Fruit fly (Drosophila melanogaster) Kc167 (cell line): ENCODE measurements around the gene Dlip2.

Experiments used
- Myc ChIP-seq: fragments of >200 bp; optimal IDR thresholded peaks from 2 replicates; lab custom pipeline; 2017; ENCODE audit warnings: missing external identifiers
- Sin3A ChIP-seq: fragments of >200 bp; optimal IDR thresholded peaks from 2 replicates; lab custom pipeline; 2018; ENCODE audit warnings: missing external identifiers
- h ChIP-seq: fragments of >200 bp; optimal IDR thresholded peaks from 3 replicates; lab custom pipeline; 2018; ENCODE audit warnings: missing external identifiers
- insv ChIP-seq: fragments of >200 bp; optimal IDR thresholded peaks from 3 replicates; lab custom pipeline; 2018; ENCODE audit warnings: missing external identifiers
- psq ChIP-seq: fragments of >200 bp; optimal IDR thresholded peaks from 2 replicates; lab custom pipeline; 2017; ENCODE audit warnings: missing external identifiers
- ttk ChIP-seq: sonication (Bioruptor generic); optimal IDR thresholded peaks from 2 replicates; lab custom pipeline; 2017; ENCODE audit warnings: missing external identifiers

The Dlip2 gene

dm6 chr3R:4645457-4646082 lies at the start of gene Dlip2, which contains the start of gene rpk:
TSS of gene Dlip2 (minus strand) at chr3R:4645655.
TSS of gene rpk (plus strand) at chr3R:4645981.
- TF ChIP-seq psq (lab: Kevin White, UChicago), result no peak
- TF ChIP-seq Myc (lab: Kevin White, UChicago), result no peak
- TF ChIP-seq ttk (lab: Kevin White, UChicago), result no peak
- no peak for TF ChIP-seq h (lab: Kevin White, UChicago)
- no peak for TF ChIP-seq Sin3A (lab: Kevin White, UChicago)
- no peak for TF ChIP-seq insv

dm6 chr3R:4694805-4695204 lies 49.4 kb upstream of the Dlip2 start:
- TF ChIP-seq Myc (lab: Kevin White, UChicago), result no peak

- no peak for TF ChIP-seq insv
- no peak for TF ChIP-seq Myc (lab: Kevin White, UChicago)
- no peak for TF ChIP-seq psq (lab: Kevin White, UChicago)
- TF ChIP-seq Sin3A (lab: Kevin White, UChicago), result no peak
- TF ChIP-seq ttk (lab: Kevin White, UChicago), result no peak
- TF ChIP-seq h (lab: Kevin White, UChicago), result no peak
Measured at dm6 chr3R:4690508-4690907, 45.1 kb upstream of the Dlip2 start, which contains the start of gene CG33927. TSS of gene CG33927 (minus strand) at chr3R:4690608.

- TF ChIP-seq psq (lab: Kevin White, UChicago) (no peak), Myc (lab: Kevin White, UChicago) (no peak), ttk (lab: Kevin White, UChicago) (no peak), h (lab: Kevin White, UChicago) (no peak), insv (no peak), Sin3A (lab: Kevin White, UChicago) (no peak)
Measured at dm6 chr3R:4687207-4687606, 41.8 kb upstream of the Dlip2 start.

- TF ChIP-seq Sin3A (lab: Kevin White, UChicago) (no peak), insv (no peak), h (lab: Kevin White, UChicago) (no peak), Myc (lab: Kevin White, UChicago) (no peak), ttk (lab: Kevin White, UChicago) (no peak), psq (lab: Kevin White, UChicago) (no peak)
Measured at dm6 chr3R:4678362-4678761, 32.9 kb upstream of the Dlip2 start.

- no peak for TF ChIP-seq insv
- TF ChIP-seq Myc (lab: Kevin White, UChicago), result no peak
- TF ChIP-seq ttk (lab: Kevin White, UChicago), result no peak
- TF ChIP-seq psq (lab: Kevin White, UChicago), result no peak
- TF ChIP-seq h (lab: Kevin White, UChicago), result no peak
- no peak for TF ChIP-seq Sin3A (lab: Kevin White, UChicago)
Measured at dm6 chr3R:4676981-4677665, 31.7 kb upstream of the Dlip2 start.

dm6 chr3R:4667399-4668201 lies 22.1 kb upstream of the Dlip2 start:
- TF ChIP-seq Myc (lab: Kevin White, UChicago), result no peak
- no peak for TF ChIP-seq Sin3A (lab: Kevin White, UChicago)
- no peak for TF ChIP-seq ttk (lab: Kevin White, UChicago)
- TF ChIP-seq psq (lab: Kevin White, UChicago), result no peak
- no peak for TF ChIP-seq insv
- TF ChIP-seq h (lab: Kevin White, UChicago), result no peak

- TF ChIP-seq h (lab: Kevin White, UChicago) (no peak), Sin3A (lab: Kevin White, UChicago) (no peak), insv (no peak), Myc (lab: Kevin White, UChicago) (no peak), ttk (lab: Kevin White, UChicago) (no peak), psq (lab: Kevin White, UChicago) (no peak)
Measured at dm6 chr3R:4666014-4666652, 20.7 kb upstream of the Dlip2 start.

- no peak for TF ChIP-seq ttk (lab: Kevin White, UChicago)
- no peak for TF ChIP-seq Sin3A (lab: Kevin White, UChicago)
- TF ChIP-seq insv, result no peak
Measured at dm6 chr3R:4664947-4665346, 19.5 kb upstream of the Dlip2 start.

dm6 chr3R:4664199-4664598 lies 18.7 kb upstream of the Dlip2 start:
- no peak for TF ChIP-seq Sin3A (lab: Kevin White, UChicago)
- TF ChIP-seq h (lab: Kevin White, UChicago), result no peak

- TF ChIP-seq Myc (lab: Kevin White, UChicago) (no peak), psq (lab: Kevin White, UChicago) (no peak), h (lab: Kevin White, UChicago) (no peak), insv (no peak), ttk (lab: Kevin White, UChicago) (no peak), Sin3A (lab: Kevin White, UChicago) (no peak)
Measured at dm6 chr3R:4663068-4663467, 17.6 kb upstream of the Dlip2 start.
